Fruit fly (Drosophila melanogaster): ENCODE data around the gene CG42238.

CG42238 gene

dm6 chr2L:21051873-21052736 lies at the start of gene CG42238 (continued):
- TF ChIP-seq crol (GFP tag; IDR thresholded peaks at IDR 0.05) (peak; percentile 52), nmo (GFP tag; optimal IDR thresholded peaks at IDR 0.05) (peak; percentile 41), twi (tag; optimal IDR thresholded peaks at IDR 0.05) (no peak), CG42726 (GFP tag; IDR thresholded peaks at IDR 0.05; ENCODE audit: partially characterized antibody) (peak; percentile 79), CG17361 (GFP tag; IDR thresholded peaks at IDR 0.05) (peak; percentile 54; the same call in 2 of the 3 replicates), HLH4C (GFP tag; IDR thresholded peaks at IDR 0.05; ENCODE audit: partially characterized antibody) (0 out of 3 replicates have a peak, but pooled peaks have one; percentile 21), tll (GFP tag; optimal IDR thresholded peaks at IDR 0.05) (no peak), Bgb (GFP tag; IDR thresholded peaks at IDR 0.05; ENCODE audit: partially characterized antibody) (peak; percentile 54; the same call in 1 of the 2 replicates), sisA (GFP tag; IDR thresholded peaks at IDR 0.05) (peak; percentile 6; the same call in 1 of the 2 replicates), ci (GFP tag; IDR thresholded peaks at IDR 0.05) (peak; percentile 62; the same call in 2 of the 3 replicates), sens (GFP tag) (peak; percentile 81), repo (GFP tag; optimal IDR thresholded peaks at IDR 0.05) (peak; percentile 1), aop (GFP tag; IDR thresholded peaks at IDR 0.05) (no peak), HLHmδ (GFP tag; optimal IDR thresholded peaks at IDR 0.05) (peak; percentile 32), Jarid2 (GFP tag; optimal IDR thresholded peaks at IDR 0.05) (peak; percentile 98), CG2875 (GFP tag; optimal IDR thresholded peaks at IDR 0.05) (peak; percentile 7), CG6254 (GFP tag; optimal IDR thresholded peaks at IDR 0.05) (no peak), lov (optimal IDR thresholded peaks at IDR 0.05) (no peak), lov (GFP tag; IDR thresholded peaks at IDR 0.05) (0 out of 3 replicates have a peak, but pooled peaks have one; percentile 50), CG13894 (tag; optimal IDR thresholded peaks at IDR 0.05) (peak; percentile 34), Gug (GFP tag; IDR thresholded peaks at IDR 0.05) (0 out of 4 replicates have a peak, but pooled peaks have one; percentile 13), Scr (GFP tag; IDR thresholded peaks at IDR 0.05; ENCODE audit: partially characterized antibody) (peak; percentile 32; the same call in 1 of the 2 replicates), knrl (GFP tag; IDR thresholded peaks at IDR 0.05; ENCODE audit: partially characterized antibody) (peak; percentile 31; the same call in 1 of the 3 replicates), Lhr (GFP tag; optimal IDR thresholded peaks at IDR 0.05) (peak; percentile 28), CG1024 (GFP tag; IDR thresholded peaks at IDR 0.05) (peak; percentile 34; the same call in 1 of the 2 replicates), nerfin-1 (tag; optimal IDR thresholded peaks at IDR 0.05) (peak; percentile 1), HmgZ (tag; optimal IDR thresholded peaks at IDR 0.05) (peak; percentile 54), ken (GFP tag; IDR thresholded peaks at IDR 0.05) (peak; percentile 10; the same call in 1 of the 3 replicates), her (GFP tag; optimal IDR thresholded peaks at IDR 0.05) (peak; percentile 41), Dek (tag; optimal IDR thresholded peaks at IDR 0.05) (no peak), CG18476 (GFP tag; optimal IDR thresholded peaks at IDR 0.05) (no peak), CG10462 (GFP tag; optimal IDR thresholded peaks at IDR 0.05) (no peak), Trl (optimal IDR thresholded peaks at IDR 0.05) (peak; percentile 50 to 59), Trl (GFP tag; optimal IDR thresholded peaks at IDR 0.05) (no peak), nom (GFP tag; optimal IDR thresholded peaks at IDR 0.05) (peak; percentile 0), trem (tag; optimal IDR thresholded peaks at IDR 0.05) (peak; percentile 10), dmrt11E (tag; optimal IDR thresholded peaks at IDR 0.05) (no peak), CG13287 (GFP tag; IDR thresholded peaks at IDR 0.05; ENCODE audit: partially characterized antibody) (peak; percentile 47; the same call in 1 of the 2 replicates), chinmo (GFP tag; IDR thresholded peaks at IDR 0.05; ENCODE audit: partially characterized antibody) (0 out of 4 replicates have a peak, but pooled peaks have one; percentile 38), bbx (GFP tag; IDR thresholded peaks at IDR 0.05; ENCODE audit: partially characterized antibody) (peak; percentile 55), Opbp (GFP tag; IDR thresholded peaks at IDR 0.05; ENCODE audit: partially characterized antibody) (peak; percentile 57; the same call in 1 of the 3 replicates), sob (GFP tag; IDR thresholded peaks at IDR 0.05) (0 out of 2 replicates have a peak, but pooled peaks have one; percentile 41), Dbx (GFP tag; IDR thresholded peaks at IDR 0.05) (0 out of 3 replicates have a peak, but pooled peaks have one; percentile 26), zfh1 (GFP tag; IDR thresholded peaks at IDR 0.05) (peak; percentile 27; the same call in 1 of the 3 replicates), CG18599 (GFP tag; optimal IDR thresholded peaks at IDR 0.05) (peak; percentile 3), tx (GFP tag; optimal IDR thresholded peaks at IDR 0.05) (no peak)
